Worm (Caenorhabditis elegans) whole organism, young adult: ENCODE data around the gene pdi-1.

Experiments
- B0019.2 ChIP-seq: fragments of 200-800 bp; sonication (Bioruptor generic); conservative IDR thresholded peaks from 2 replicates; pipeline ENCODE4 v1.3.6; 2022; ENCODE audit warnings: missing genetic modification reagents, missing genetic modification characterization, missing compliant biosample characterization
- B0336.3 ChIP-seq: fragments of 200-800 bp; sonication (Bioruptor generic); IDR thresholded peaks from 2 replicates; pipeline ENCODE4 v1.3.6; 2022; ENCODE audit warnings: missing genetic modification characterization, missing compliant biosample characterization
- F33H1.4 ChIP-seq: fragments of 200-800 bp; sonication (Bioruptor generic); IDR thresholded peaks from 2 replicates; pipeline ENCODE4 v1.3.6; 2022; ENCODE audit warnings: missing genetic modification reagents, missing genetic modification characterization, missing compliant biosample characterization
- F37B4.10 ChIP-seq: fragments of 200-800 bp; sonication (Bioruptor generic); IDR thresholded peaks from 2 replicates; pipeline ENCODE4 v1.3.6; 2022; ENCODE audit warnings: missing genetic modification characterization, missing compliant biosample characterization
- F39B2.1 ChIP-seq: fragments of 200-800 bp; sonication (Bioruptor generic); IDR thresholded peaks from 2 replicates; pipeline ENCODE4 v1.3.6; 2022; ENCODE audit warnings: missing genetic modification reagents, missing genetic modification characterization, missing compliant biosample characterization
- F49E8.2 ChIP-seq: sonication (generic microtip); optimal IDR thresholded peaks from 3 replicates; lab custom pipeline; 2017; ENCODE audit warnings: missing genetic modification characterization, mild to moderate bottlenecking, missing compliant biosample characterization, antibody characterized with exemption, moderate library complexity; ENCODE audit not compliant: insufficient read depth
- F52B5.7 ChIP-seq: sonication (generic microtip); optimal IDR thresholded peaks from 2 replicates; lab custom pipeline; 2016; ENCODE audit warnings: mild to moderate bottlenecking, missing genetic modification characterization, missing compliant biosample characterization
- F57C9.4 ChIP-seq: sonication (generic microtip); optimal IDR thresholded peaks from 2 replicates; lab custom pipeline; 2017; ENCODE audit warnings: mild to moderate bottlenecking, missing genetic modification characterization, missing compliant biosample characterization
- K12H6.12 ChIP-seq: fragments of 200-800 bp; sonication (Bioruptor generic); optimal IDR thresholded peaks from 2 replicates; lab custom pipeline; 2018; ENCODE audit warnings: mild to moderate bottlenecking, missing genetic modification characterization, missing compliant biosample characterization
- T26A5.8 ChIP-seq: sonication (generic microtip); optimal IDR thresholded peaks from 2 replicates; lab custom pipeline; 2016; ENCODE audit warnings: missing genetic modification characterization, missing compliant biosample characterization
- Y67H2A.10 ChIP-seq: fragments of 200-800 bp; sonication (Bioruptor generic); conservative IDR thresholded peaks from 2 replicates; pipeline ENCODE4 v1.3.6; 2022; ENCODE audit warnings: missing genetic modification reagents, missing genetic modification characterization, missing compliant biosample characterization
- Y79H2A.3 ChIP-seq: fragments of 200-800 bp; sonication (Bioruptor generic); conservative IDR thresholded peaks from 2 replicates; pipeline ENCODE4 v1.3.6; 2022; ENCODE audit warnings: missing genetic modification reagents, missing genetic modification characterization, missing compliant biosample characterization
- ama-1 ChIP-seq, 3 experiments: fragments of 150-350 bp in 1 of 3; sonication (generic microtip) in 2 of 3; optimal IDR thresholded peaks; 2 replicates each; lab custom pipeline; 2014 to 2018; ENCODE audit warnings: missing biosample characterization in 2 of 3, missing genetic modification characterization in 2 of 3, missing genetic modification reagents in 2 of 3
- athp-1 ChIP-seq: sonication (generic microtip); optimal IDR thresholded peaks from 2 replicates; lab custom pipeline; 2017; ENCODE audit warnings: mild to moderate bottlenecking, missing genetic modification characterization, missing compliant biosample characterization
- attf-5 ChIP-seq: fragments of 200-800 bp; sonication (Bioruptor generic); optimal IDR thresholded peaks from 2 replicates; lab custom pipeline; 2018; ENCODE audit warnings: mild to moderate bottlenecking, missing genetic modification characterization, missing compliant biosample characterization
- ceh-27 ChIP-seq: fragments of 200-800 bp; sonication (Bioruptor generic); optimal IDR thresholded peaks from 2 replicates; lab custom pipeline; 2018; ENCODE audit warnings: mild to moderate bottlenecking, missing genetic modification characterization, moderate library complexity, missing compliant biosample characterization
- dox-1 ChIP-seq: fragments of 200-800 bp; sonication (Bioruptor generic); IDR thresholded peaks from 2 replicates; pipeline ENCODE4 v1.3.6; 2022; ENCODE audit warnings: missing genetic modification reagents, missing genetic modification characterization, missing compliant biosample characterization
- efl-1 ChIP-seq: fragments of 150-350 bp; optimal IDR thresholded peaks from 2 replicates; lab custom pipeline; 2014; ENCODE audit warnings: missing biosample characterization, missing genetic modification reagents, missing genetic modification characterization
- gei-17 ChIP-seq: fragments of 200-800 bp; sonication (Bioruptor generic); optimal IDR thresholded peaks from 2 replicates; lab custom pipeline; 2018; ENCODE audit warnings: mild to moderate bottlenecking, missing genetic modification characterization, missing compliant biosample characterization
- him-1 ChIP-seq: sonication (generic microtip); optimal IDR thresholded peaks from 2 replicates; lab custom pipeline; 2016; ENCODE audit warnings: missing genotype, missing genetic modification reagents, missing genetic modification characterization, missing compliant biosample characterization
- hmg-1.2 ChIP-seq: fragments of 200-800 bp; sonication (Bioruptor generic); IDR thresholded peaks from 2 replicates; pipeline ENCODE4 v1.3.6; 2022; ENCODE audit warnings: missing genetic modification reagents, missing genetic modification characterization, missing compliant biosample characterization
- hrde-1 ChIP-seq: sonication (generic microtip); optimal IDR thresholded peaks from 2 replicates; lab custom pipeline; 2016; ENCODE audit warnings: missing genetic modification characterization, mild to moderate bottlenecking, missing compliant biosample characterization, moderate library complexity, missing genotype, missing genetic modification reagents, borderline replicate concordance
- lin-40 ChIP-seq: sonication (generic microtip); optimal IDR thresholded peaks from 2 replicates; lab custom pipeline; 2016; ENCODE audit warnings: missing genetic modification characterization, mild to moderate bottlenecking, missing compliant biosample characterization, missing genotype, missing genetic modification reagents
- lin-54 ChIP-seq: fragments of 200-800 bp; sonication (Bioruptor generic); optimal IDR thresholded peaks from 2 replicates; lab custom pipeline; 2018; ENCODE audit warnings: mild to moderate bottlenecking, missing genetic modification characterization, missing compliant biosample characterization
- lsy-27 ChIP-seq: sonication (generic microtip); optimal IDR thresholded peaks from 2 replicates; lab custom pipeline; 2017; ENCODE audit warnings: missing genetic modification characterization, mild to moderate bottlenecking, missing compliant biosample characterization, antibody characterized with exemption, missing genotype, borderline replicate concordance; ENCODE audit not compliant: insufficient read depth
- madf-3 ChIP-seq: fragments of 200-800 bp; sonication (Bioruptor generic); IDR thresholded peaks from 2 replicates; pipeline ENCODE4 v1.3.6; 2022; ENCODE audit warnings: missing genetic modification reagents, missing genetic modification characterization, missing compliant biosample characterization
- madf-6 ChIP-seq: fragments of 200-800 bp; sonication (Bioruptor generic); IDR thresholded peaks from 2 replicates; pipeline ENCODE4 v1.3.6; 2022; ENCODE audit warnings: missing genetic modification reagents, missing genetic modification characterization, missing compliant biosample characterization
- mcd-1 ChIP-seq: fragments of 200-800 bp; sonication (Bioruptor generic); IDR thresholded peaks from 2 replicates; pipeline ENCODE4 v1.3.6; 2022; ENCODE audit warnings: missing genetic modification reagents, missing genetic modification characterization, missing compliant biosample characterization
- repo-1 ChIP-seq: sonication (generic microtip); optimal IDR thresholded peaks from 2 replicates; lab custom pipeline; 2017; ENCODE audit warnings: mild to moderate bottlenecking, missing genetic modification characterization, missing compliant biosample characterization
- rpc-1 ChIP-seq, 2 experiments: fragments of 150-350 bp in 1 of 2; sonication (generic microtip) in 1 of 2; optimal IDR thresholded peaks; 2 replicates each; lab custom pipeline; 2014 to 2018; ENCODE audit warnings: missing biosample characterization in 1 of 2, missing genetic modification characterization in 1 of 2, missing genetic modification reagents in 1 of 2, missing genotype in 1 of 2
- sdz-38 ChIP-seq: sonication (generic microtip); optimal IDR thresholded peaks from 2 replicates; lab custom pipeline; 2016; ENCODE audit warnings: missing genotype, missing genetic modification characterization, missing compliant biosample characterization
- unc-62 ChIP-seq: fragments of 150-350 bp; optimal IDR thresholded peaks from 2 replicates; lab custom pipeline; 2014; ENCODE audit warnings: missing biosample characterization, missing genetic modification reagents, missing genetic modification characterization
- ztf-26 ChIP-seq: sonication (generic microtip); optimal IDR thresholded peaks from 2 replicates; lab custom pipeline; 2017; ENCODE audit warnings: missing genetic modification characterization, missing compliant biosample characterization
- ztf-3 ChIP-seq: fragments of 200-800 bp; sonication (Bioruptor generic); optimal IDR thresholded peaks from 2 replicates; lab custom pipeline; 2018; ENCODE audit warnings: mild to moderate bottlenecking, missing genetic modification characterization, missing compliant biosample characterization
- ztf-6 ChIP-seq: fragments of 200-800 bp; sonication (Bioruptor generic); IDR thresholded peaks from 2 replicates; pipeline ENCODE4 v1.3.6; 2022; ENCODE audit warnings: missing genetic modification reagents, missing genetic modification characterization, missing compliant biosample characterization

Gene pdi-1

ce11 chrIII:3734990-3735389 is 33.7 kb upstream of the pdi-1 start, which contains the start of gene evl-18:
TSS of gene evl-18 (minus strand) at chrIII:3735039.
- TF ChIP-seq lin-54 = no peak
- no peak for TF ChIP-seq rpc-1 (optimal IDR thresholded peaks at IDR 0.05; lab: Kevin White, UChicago)
- TF ChIP-seq rpc-1 (tag; optimal IDR thresholded peaks at IDR 0.05; lab: Kevin White, UChicago) = no peak
- TF ChIP-seq efl-1 (GFP tag; lab: Kevin White, UChicago) = peak; percentile 38
- TF ChIP-seq ama-1 (optimal IDR thresholded peaks at IDR 0.05; lab: Kevin White, UChicago) = no peak
- TF ChIP-seq ama-1 (GFP tag; optimal IDR thresholded peaks at IDR 0.05; lab: Kevin White, UChicago) = no peak
- TF ChIP-seq mcd-1 (GFP tag; lab: Robert Waterston, UW) = peak; percentile 69

- no peak for TF ChIP-seq repo-1
- no peak for TF ChIP-seq ztf-26
- no peak for TF ChIP-seq F39B2.1 (GFP tag; lab: Robert Waterston, UW)
- no peak for TF ChIP-seq ceh-27 (GFP tag; lab: Kevin White, UChicago)
- no peak for TF ChIP-seq Y67H2A.10 (GFP tag; lab: Robert Waterston, UW)
- TF ChIP-seq F37B4.10 (GFP tag; lab: Robert Waterston, UW) = no peak
- TF ChIP-seq hrde-1 (tag; lab: Kevin White, UChicago) = no peak
- no peak for TF ChIP-seq ama-1 (optimal IDR thresholded peaks at IDR 0.05; lab: Kevin White, UChicago)
- TF ChIP-seq ama-1 (GFP tag; optimal IDR thresholded peaks at IDR 0.05; lab: Kevin White, UChicago) = no peak
- no peak for TF ChIP-seq F33H1.4
- TF ChIP-seq madf-6 (GFP tag; lab: Robert Waterston, UW) = 0 out of 2 replicates have a peak, but pooled peaks have one; percentile 12
- no peak for TF ChIP-seq athp-1 (tag; lab: Kevin White, UChicago)
- peak; percentile 61; the same call in 1 of the 2 replicates for TF ChIP-seq hmg-1.2
- TF ChIP-seq madf-3 (GFP tag; lab: Robert Waterston, UW) = no peak
- peak; percentile 7 for TF ChIP-seq attf-5 (GFP tag; lab: Kevin White, UChicago)
- no peak for TF ChIP-seq unc-62
- no peak for TF ChIP-seq lsy-27 (tag; lab: Kevin White, UChicago)
Measured at ce11 chrIII:3734007-3734406, 32.7 kb upstream of the pdi-1 start, which contains the start of gene F34D10.3. TSS of gene F34D10.3 (plus strand) at chrIII:3734255.

DNA sequence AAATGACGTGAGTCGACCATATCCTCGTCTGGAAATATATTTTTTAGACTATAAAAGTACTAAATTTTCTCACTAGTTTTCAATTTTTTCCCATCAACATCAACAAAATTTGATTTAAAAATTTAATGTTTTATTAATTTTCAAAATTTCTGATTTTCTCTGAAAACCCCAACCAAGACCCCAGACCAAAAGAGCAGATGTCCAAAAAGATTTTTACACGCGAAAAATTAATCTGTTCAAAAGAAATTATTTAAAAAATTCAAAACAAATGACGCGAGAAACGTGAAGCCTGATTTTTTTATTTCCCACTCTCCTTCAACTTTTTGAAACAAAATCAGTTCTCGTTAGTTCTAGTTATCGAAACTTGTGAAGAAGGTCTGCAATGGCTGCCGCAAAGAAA is 29.2 kb upstream of the pdi-1 start, which contains the start of gene F34D10.8:
Gene F34D10.8, plus strand, starts transcription at position 301 of the 400 bp plus-strand sequence.
- no peak for TF ChIP-seq ama-1 (optimal IDR thresholded peaks at IDR 0.05; lab: Kevin White, UChicago)
- TF ChIP-seq ama-1 (GFP tag; optimal IDR thresholded peaks at IDR 0.05; lab: Kevin White, UChicago) = no peak
- no peak for TF ChIP-seq gei-17 (GFP tag; lab: Kevin White, UChicago)
- no peak for TF ChIP-seq T26A5.8 (tag; lab: Kevin White, UChicago)
- TF ChIP-seq Y67H2A.10 (GFP tag; lab: Robert Waterston, UW) = no peak
- no peak for TF ChIP-seq K12H6.12 (tag; lab: Kevin White, UChicago)
- TF ChIP-seq F52B5.7 (tag; lab: Kevin White, UChicago) = no peak
- TF ChIP-seq ztf-26 = no peak
- no peak for TF ChIP-seq ztf-3 (GFP tag; lab: Kevin White, UChicago)
- TF ChIP-seq F49E8.2 (tag; lab: Kevin White, UChicago) = no peak
- TF ChIP-seq B0336.3 = no peak
- no peak for TF ChIP-seq sdz-38 (tag; lab: Kevin White, UChicago)
- TF ChIP-seq him-1 = no peak
- TF ChIP-seq lin-40 = no peak
- no peak for TF ChIP-seq dox-1
- TF ChIP-seq ztf-6 = no peak
- TF ChIP-seq F57C9.4 (tag; lab: Kevin White, UChicago) = no peak

ce11 chrIII:3729520-3729919 is 28.3 kb upstream of the pdi-1 start, which contains the start of gene F34D10.9:
TSS of gene F34D10.9 (minus strand) at chrIII:3729620.
- 0 out of 2 replicates have a peak, but pooled peaks have one; percentile 2 for TF ChIP-seq Y79H2A.3 (GFP tag; lab: Robert Waterston, UW)
- no peak for TF ChIP-seq B0019.2 (GFP tag; lab: Robert Waterston, UW)
